Fruit fly (Drosophila melanogaster) whole organism, wandering third instar larva: ENCODE results near the gene STUB1.

Experiments
- Abd-B ChIP-seq: fragments of >200 bp; optimal IDR thresholded peaks from 2 replicates; lab custom pipeline; 2017; ENCODE audit warnings: missing biosample characterization, missing genetic modification characterization
- CG32264 ChIP-seq: fragments of 200-800 bp; sonication (Bioruptor generic); optimal IDR thresholded peaks from 2 replicates; lab custom pipeline; 2016; ENCODE audit warnings: missing biosample characterization, missing genetic modification characterization
- CrebA ChIP-seq: fragments of 200-800 bp; sonication (Bioruptor generic); optimal IDR thresholded peaks from 2 replicates; lab custom pipeline; 2016; ENCODE audit warnings: missing biosample characterization, mild to moderate bottlenecking, missing genetic modification characterization, borderline replicate concordance
- GATAd ChIP-seq: sonication (Bioruptor generic); optimal IDR thresholded peaks from 2 replicates; lab custom pipeline; 2016; ENCODE audit warnings: missing biosample characterization, missing genetic modification characterization
- Hnf4 ChIP-seq: fragments of 200-800 bp; sonication (Bioruptor generic); optimal IDR thresholded peaks from 2 replicates; lab custom pipeline; 2016; ENCODE audit warnings: missing biosample characterization, mild to moderate bottlenecking, missing genetic modification characterization
- Hr83 ChIP-seq: fragments of 200-300 bp; sonication (Bioruptor generic); optimal IDR thresholded peaks from 2 replicates; lab custom pipeline; 2016; ENCODE audit warnings: missing biosample characterization, mild to moderate bottlenecking, missing genetic modification characterization, moderate library complexity; ENCODE audit not compliant: poor library complexity, severe bottlenecking
- Jra ChIP-seq: sonication (Bioruptor generic); optimal IDR thresholded peaks from 2 replicates; lab custom pipeline; 2016; ENCODE audit warnings: missing biosample characterization, missing genetic modification characterization
- Mio ChIP-seq: sonication (Bioruptor generic); optimal IDR thresholded peaks from 2 replicates; lab custom pipeline; 2016; ENCODE audit warnings: missing biosample characterization, missing genetic modification characterization
- OdsH ChIP-seq: fragments of 200-800 bp; sonication (Bioruptor generic); optimal IDR thresholded peaks from 2 replicates; lab custom pipeline; 2016; ENCODE audit warnings: missing biosample characterization, mild to moderate bottlenecking, missing genetic modification characterization
- Rel ChIP-seq, 2 experiments: fragments of 200-800 bp; sonication (Bioruptor generic) in 1 of 2; optimal IDR thresholded peaks; 2 replicates in 1 of 2; 3 replicates in 1 of 2; lab custom pipeline; 2016 to 2019; ENCODE audit warnings: mild to moderate bottlenecking in 2 of 2, missing biosample characterization in 2 of 2, missing genetic modification characterization in 2 of 2, moderate library complexity in 1 of 2
- Sp1 ChIP-seq: fragments of 200-800 bp; sonication (Bioruptor generic); optimal IDR thresholded peaks from 3 replicates; lab custom pipeline; 2019; ENCODE audit warnings: missing biosample characterization, mild to moderate bottlenecking, missing genetic modification characterization, moderate library complexity
- brk ChIP-seq: fragments of 200-800 bp; sonication (Bioruptor generic); optimal IDR thresholded peaks from 2 replicates; lab custom pipeline; 2016; ENCODE audit warnings: missing biosample characterization, mild to moderate bottlenecking, missing genetic modification characterization
- ey ChIP-seq: fragments of 200-800 bp; sonication (Bioruptor generic); optimal IDR thresholded peaks from 2 replicates; lab custom pipeline; 2016; ENCODE audit warnings: missing biosample characterization, missing genetic modification characterization
- foxo ChIP-seq, 2 experiments: fragments of 200-800 bp; sonication (Bioruptor generic); optimal IDR thresholded peaks; 2 replicates in 1 of 2; 3 replicates in 1 of 2; lab custom pipeline; 2016 to 2017; ENCODE audit warnings: missing biosample characterization in 2 of 2, missing genetic modification characterization in 2 of 2
- pan ChIP-seq: fragments of >200 bp; optimal IDR thresholded peaks from 2 replicates; lab custom pipeline; 2017
- psq ChIP-seq: fragments of 200-800 bp; sonication (Bioruptor generic); optimal IDR thresholded peaks from 3 replicates; lab custom pipeline; 2017; ENCODE audit warnings: missing biosample characterization, mild to moderate bottlenecking, missing genetic modification characterization, moderate library complexity
- sage ChIP-seq: fragments of 200-800 bp; sonication (Bioruptor generic); optimal IDR thresholded peaks from 2 replicates; lab custom pipeline; 2016; ENCODE audit warnings: missing biosample characterization, mild to moderate bottlenecking, missing genetic modification characterization
- sv ChIP-seq: fragments of 200-800 bp; sonication (Bioruptor generic); optimal IDR thresholded peaks from 3 replicates; lab custom pipeline; 2016; ENCODE audit warnings: missing biosample characterization, missing genetic modification characterization
- tai ChIP-seq: sonication (Bioruptor generic); optimal IDR thresholded peaks from 2 replicates; lab custom pipeline; 2016; ENCODE audit warnings: missing biosample characterization, missing genetic modification characterization
- usp ChIP-seq: fragments of >200 bp; optimal IDR thresholded peaks from 2 replicates; lab custom pipeline; 2017; ENCODE audit warnings: missing biosample characterization, missing genetic modification characterization

The STUB1 gene

DNA sequence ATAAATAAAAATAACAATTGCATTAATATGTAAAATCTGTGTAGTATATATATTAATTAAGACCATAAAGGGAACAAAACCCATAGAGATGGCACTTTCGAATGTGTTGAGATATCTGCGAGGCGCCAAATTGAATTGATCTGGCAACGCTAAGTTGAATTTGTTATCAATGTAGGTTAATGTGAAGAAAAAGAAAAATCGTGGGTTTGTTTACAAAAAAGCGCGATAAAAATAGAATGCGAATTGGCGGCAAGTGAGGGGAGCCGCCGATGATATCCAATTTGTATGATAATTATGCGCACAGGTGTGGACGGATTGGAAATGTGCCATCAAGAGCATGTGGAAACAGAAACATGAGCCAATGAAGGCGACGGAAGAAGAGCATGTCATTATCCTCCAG, 42.5 kb downstream of the STUB1 start:
- no peak for TF ChIP-seq pan (lab: Kevin White, UChicago)
- peak; percentile 73 for TF ChIP-seq GATAd (GFP tag; lab: Kevin White, UChicago)

DNA sequence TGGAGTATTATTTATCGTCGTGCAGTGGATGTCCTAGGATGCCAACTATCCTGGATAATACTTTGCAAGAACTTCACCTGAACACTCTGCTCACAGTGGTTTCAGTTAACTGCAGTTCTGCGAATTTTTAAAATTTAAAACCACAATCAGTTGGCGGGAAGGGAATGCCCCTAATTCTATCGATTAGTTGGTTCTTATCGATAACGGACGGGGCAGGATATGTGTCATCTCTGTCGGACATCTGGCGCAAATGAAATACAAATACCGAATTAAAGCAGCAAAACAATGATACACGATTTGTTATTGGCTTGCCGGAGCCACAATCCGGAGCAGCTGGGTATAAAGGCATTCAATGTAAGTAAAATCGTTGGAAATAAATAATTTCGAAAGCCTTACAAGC, 45.7 kb downstream of the STUB1 start, which contains the start of gene Grip75:
Gene Grip75 (plus strand): TSS at position 223 of the 400 bp plus-strand sequence.
- TF ChIP-seq CrebA (GFP tag; lab: Kevin White, UChicago) (no peak), pan (lab: Kevin White, UChicago) (no peak), ey (no peak), sage (GFP tag; lab: Kevin White, UChicago) (no peak), CG32264 (GFP tag; lab: Kevin White, UChicago) (no peak), Sp1 (GFP tag; lab: Kevin White, UChicago) (no peak), Rel (GFP tag; optimal IDR thresholded peaks at IDR 0.05; lab: Kevin White, UChicago) (no peak), Rel (tag; optimal IDR thresholded peaks at IDR 0.05; lab: Kevin White, UChicago) (no peak), Mio (GFP tag; lab: Kevin White, UChicago) (no peak), Hnf4 (GFP tag; lab: Kevin White, UChicago) (no peak), foxo (GFP tag; optimal IDR thresholded peaks at IDR 0.05; lab: Kevin White, UChicago) (no peak), GATAd (GFP tag; lab: Kevin White, UChicago) (no peak), Abd-B (no peak), usp (GFP tag; lab: Kevin White, UChicago) (no peak), Jra (no peak), Hr83 (GFP tag; lab: Kevin White, UChicago) (no peak)

DNA sequence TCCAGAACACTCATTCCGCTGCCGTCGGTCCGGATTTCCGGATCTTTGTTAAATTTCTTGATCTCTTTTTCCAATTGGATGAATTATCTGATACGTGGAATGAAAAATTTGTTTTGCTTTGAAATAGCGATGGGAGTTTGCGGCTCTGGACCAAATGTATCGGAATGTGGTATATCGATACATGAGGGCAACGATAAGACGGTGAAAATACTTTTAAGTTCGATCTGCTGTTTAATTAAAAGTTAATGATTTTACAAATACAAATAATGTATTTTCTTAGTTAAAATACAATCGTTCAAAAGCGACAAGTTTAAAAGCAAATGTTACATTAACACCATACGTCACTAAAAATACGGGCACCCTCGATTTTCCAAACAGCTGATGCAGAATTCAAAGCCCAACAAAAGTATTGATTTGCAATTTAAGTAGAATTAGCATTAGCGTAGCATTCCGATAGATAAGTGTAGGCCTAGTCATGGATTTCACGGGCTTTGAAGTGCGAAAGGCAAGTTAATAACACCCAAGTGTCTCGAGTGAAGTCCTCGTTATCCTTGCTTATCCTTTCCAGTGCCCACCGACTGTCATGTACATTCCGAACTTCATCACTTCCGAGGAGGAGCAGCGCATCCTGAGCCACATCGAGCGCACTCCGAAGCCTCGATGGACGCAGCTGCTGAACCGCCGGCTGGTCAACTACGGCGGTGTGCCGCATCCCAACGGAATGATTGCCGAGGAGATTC, 51.3 kb downstream of the STUB1 start, which contains the start of the genes Cog4 and CG6144:
Gene Cog4 (minus strand): TSS at position 139 of the 740 bp plus-strand sequence.
Gene CG6144 (plus strand): TSS at position 211 of the 740 bp plus-strand sequence.
- TF ChIP-seq tai (GFP tag; lab: Kevin White, UChicago) (no peak), brk (GFP tag; lab: Kevin White, UChicago) (no peak), sv (GFP tag; lab: Kevin White, UChicago) (peak; percentile 44), psq (GFP tag; lab: Kevin White, UChicago) (peak; percentile 1), OdsH (peak; percentile 15)
- TF ChIP-seq, all 38 proteins: peak for 3
